Worm (Caenorhabditis elegans) whole organism, mixed stage, embryonic: ENCODE measurements around the gene C42C1.19.
A peak's percentile ranks its signal among the peaks of the same experiment; 100 is the strongest.

Experiments used
- M03D4.4 ChIP-seq: sonication (generic microtip); optimal IDR thresholded peaks from 2 replicates; lab custom pipeline; 2017; ENCODE audit warnings: mild to moderate bottlenecking, missing genetic modification characterization, missing compliant biosample characterization
- bed-3 ChIP-seq: fragments of 200-800 bp; sonication (Bioruptor generic); optimal IDR thresholded peaks from 3 replicates; lab custom pipeline; 2018; ENCODE audit warnings: mild to moderate bottlenecking, missing genetic modification characterization, moderate library complexity, missing compliant biosample characterization
- blmp-1 ChIP-seq: fragments of 150-350 bp; optimal IDR thresholded peaks from 2 replicates; lab custom pipeline; 2014; ENCODE audit warnings: missing biosample characterization, missing genetic modification characterization
- ceh-39 ChIP-seq: fragments of 150-350 bp; optimal IDR thresholded peaks from 2 replicates; lab custom pipeline; 2014; ENCODE audit warnings: missing biosample characterization, missing genetic modification characterization
- ceh-43 ChIP-seq: fragments of 200-800 bp; sonication (Bioruptor generic); optimal IDR thresholded peaks from 2 replicates; lab custom pipeline; 2018; ENCODE audit warnings: mild to moderate bottlenecking, missing genetic modification characterization, moderate library complexity, missing compliant biosample characterization
- ceh-83 ChIP-seq: fragments of 200-800 bp; sonication (Bioruptor generic); optimal IDR thresholded peaks from 2 replicates; lab custom pipeline; 2018; ENCODE audit warnings: mild to moderate bottlenecking, missing genetic modification characterization, missing compliant biosample characterization
- ces-1 ChIP-seq: fragments of 150-350 bp; optimal IDR thresholded peaks from 2 replicates; lab custom pipeline; 2014; ENCODE audit warnings: missing biosample characterization, missing genetic modification reagents, missing genetic modification characterization
- cnd-1 ChIP-seq: fragments of 200-800 bp; sonication (Bioruptor generic); optimal IDR thresholded peaks from 2 replicates; lab custom pipeline; 2018; ENCODE audit warnings: mild to moderate bottlenecking, missing genetic modification characterization, missing compliant biosample characterization
- drap-1 ChIP-seq: fragments of 200-800 bp; sonication (Bioruptor generic); optimal IDR thresholded peaks from 3 replicates; lab custom pipeline; 2018; ENCODE audit warnings: mild to moderate bottlenecking, missing genetic modification characterization, missing compliant biosample characterization
- elt-1 ChIP-seq: sonication (generic microtip); optimal IDR thresholded peaks from 2 replicates; lab custom pipeline; 2017; ENCODE audit warnings: missing genetic modification characterization, mild to moderate bottlenecking, missing compliant biosample characterization, antibody characterized with exemption, moderate library complexity, borderline replicate concordance; ENCODE audit not compliant: insufficient read depth
- elt-3 ChIP-seq: fragments of 150-350 bp; optimal IDR thresholded peaks from 2 replicates; lab custom pipeline; 2014; ENCODE audit warnings: missing biosample characterization, missing genetic modification characterization
- flh-1 ChIP-seq: fragments of 200-800 bp; sonication (Bioruptor generic); optimal IDR thresholded peaks from 2 replicates; lab custom pipeline; 2018; ENCODE audit warnings: mild to moderate bottlenecking, missing genetic modification characterization, moderate library complexity, missing compliant biosample characterization
- ham-2 ChIP-seq: fragments of 200-800 bp; sonication (Bioruptor generic); optimal IDR thresholded peaks from 2 replicates; lab custom pipeline; 2018; ENCODE audit warnings: mild to moderate bottlenecking, missing genetic modification characterization, missing compliant biosample characterization
- hlh-1 ChIP-seq: fragments of 150-350 bp; optimal IDR thresholded peaks from 2 replicates; lab custom pipeline; 2014; ENCODE audit warnings: missing biosample characterization, missing genetic modification reagents, missing genetic modification characterization
- lin-13 ChIP-seq: fragments of 150-350 bp; optimal IDR thresholded peaks from 2 replicates; lab custom pipeline; 2014; ENCODE audit warnings: missing biosample characterization, missing genetic modification characterization
- lin-32 ChIP-seq: fragments of 200-800 bp; sonication (Bioruptor generic); optimal IDR thresholded peaks from 2 replicates; lab custom pipeline; 2018; ENCODE audit warnings: mild to moderate bottlenecking, missing genetic modification characterization, missing compliant biosample characterization
- lsy-2 ChIP-seq: fragments of 150-350 bp; optimal IDR thresholded peaks from 2 replicates; lab custom pipeline; 2014; ENCODE audit warnings: missing biosample characterization, missing genetic modification characterization
- mab-5 ChIP-seq: fragments of 150-350 bp; optimal IDR thresholded peaks from 2 replicates; lab custom pipeline; 2014; ENCODE audit warnings: missing biosample characterization, missing genetic modification characterization
- mep-1 ChIP-seq: fragments of 150-350 bp; optimal IDR thresholded peaks from 2 replicates; lab custom pipeline; 2017; ENCODE audit warnings: missing biosample characterization, missing genetic modification reagents, missing genetic modification characterization, inconsistent platforms
- mls-2 ChIP-seq: sonication (generic microtip); optimal IDR thresholded peaks from 2 replicates; lab custom pipeline; 2016; ENCODE audit warnings: mild to moderate bottlenecking, missing genetic modification characterization, moderate library complexity, missing compliant biosample characterization
- nhr-12 ChIP-seq: fragments of 150-350 bp; optimal IDR thresholded peaks from 2 replicates; lab custom pipeline; 2014; ENCODE audit warnings: missing biosample characterization, missing genetic modification characterization
- nhr-2 ChIP-seq: fragments of 150-350 bp; optimal IDR thresholded peaks from 2 replicates; lab custom pipeline; 2014; ENCODE audit warnings: missing biosample characterization, missing genetic modification characterization
- nhr-237 ChIP-seq: fragments of 150-350 bp; optimal IDR thresholded peaks from 2 replicates; lab custom pipeline; 2014; ENCODE audit warnings: missing biosample characterization, missing genetic modification characterization
- nhr-28 ChIP-seq: fragments of 150-350 bp; optimal IDR thresholded peaks from 2 replicates; lab custom pipeline; 2014; ENCODE audit warnings: missing biosample characterization, missing genetic modification characterization
- nhr-76 ChIP-seq: sonication (generic microtip); optimal IDR thresholded peaks from 2 replicates; lab custom pipeline; 2017; ENCODE audit warnings: missing biosample characterization, missing genetic modification characterization
- pha-4 ChIP-seq: fragments of 150-350 bp; optimal IDR thresholded peaks from 2 replicates; lab custom pipeline; 2018; ENCODE audit warnings: missing biosample characterization, missing genetic modification reagents, missing genetic modification characterization
- sem-2 ChIP-seq: fragments of 200-800 bp; sonication (Bioruptor generic); optimal IDR thresholded peaks from 2 replicates; lab custom pipeline; 2018; ENCODE audit warnings: mild to moderate bottlenecking, missing genetic modification characterization, missing compliant biosample characterization
- snpc-4 ChIP-seq: fragments of 150-350 bp; optimal IDR thresholded peaks from 2 replicates; lab custom pipeline; 2014; ENCODE audit warnings: missing biosample characterization, missing genetic modification characterization
- sptf-1 ChIP-seq: sonication (generic microtip); optimal IDR thresholded peaks from 2 replicates; lab custom pipeline; 2017; ENCODE audit warnings: mild to moderate bottlenecking, missing genetic modification characterization, moderate library complexity, missing compliant biosample characterization
- tbx-8 ChIP-seq: fragments of 200-800 bp; sonication (Bioruptor generic); optimal IDR thresholded peaks from 2 replicates; lab custom pipeline; 2018; ENCODE audit warnings: mild to moderate bottlenecking, missing genetic modification characterization, moderate library complexity, missing compliant biosample characterization
- unc-120 ChIP-seq: sonication (generic microtip); optimal IDR thresholded peaks from 2 replicates; lab custom pipeline; 2017; ENCODE audit warnings: missing genetic modification characterization, missing compliant biosample characterization; ENCODE audit not compliant: poor library complexity, severe bottlenecking
- unc-39 ChIP-seq: fragments of 150-350 bp; optimal IDR thresholded peaks from 2 replicates; lab custom pipeline; 2014; ENCODE audit warnings: missing biosample characterization, missing genetic modification characterization
- unc-62 ChIP-seq: fragments of 150-350 bp; optimal IDR thresholded peaks from 2 replicates; lab custom pipeline; 2014; ENCODE audit warnings: missing biosample characterization, missing genetic modification reagents, missing genetic modification characterization
- zip-8 ChIP-seq: fragments of 150-350 bp; optimal IDR thresholded peaks from 2 replicates; lab custom pipeline; 2014; ENCODE audit warnings: missing biosample characterization, missing genetic modification characterization
- ztf-11 ChIP-seq: fragments of 150-350 bp; optimal IDR thresholded peaks from 2 replicates; lab custom pipeline; 2014; ENCODE audit warnings: missing biosample characterization, missing genetic modification characterization

C42C1.19 gene

ce11 chrIV:12259161-12259870 lies 23.2 kb upstream of the C42C1.19 start, which contains the start of gene Y39C12A.9:
Gene Y39C12A.9 (minus strand): TSS chrIV:12259211.
- TF ChIP-seq unc-120 (tag; lab: Kevin White, UChicago): peak; percentile 16
- peak; percentile 31 for TF ChIP-seq ces-1
- no peak for TF ChIP-seq mls-2 (tag; lab: Kevin White, UChicago)

- TF ChIP-seq unc-62 (GFP tag; lab: Kevin White, UChicago): no peak
- no peak for TF ChIP-seq snpc-4 (tag; lab: Kevin White, UChicago)
- TF ChIP-seq bed-3 (GFP tag; lab: Kevin White, UChicago): no peak
- TF ChIP-seq mab-5: no peak
- TF ChIP-seq unc-120 (tag; lab: Kevin White, UChicago): no peak
- TF ChIP-seq nhr-28 (tag; lab: Kevin White, UChicago): no peak
- no peak for TF ChIP-seq nhr-12 (tag; lab: Kevin White, UChicago)
- TF ChIP-seq lsy-2 (tag; lab: Kevin White, UChicago): no peak
- TF ChIP-seq nhr-2 (tag; lab: Kevin White, UChicago): no peak
- no peak for TF ChIP-seq nhr-76 (tag; lab: Kevin White, UChicago)
- no peak for TF ChIP-seq ceh-39 (tag; lab: Kevin White, UChicago)
- no peak for TF ChIP-seq sem-2
These were observed 21.2 kb upstream of the C42C1.19 start, which contains the start of gene sre-14 for ce11 chrIV:12261353-12261752. Gene sre-14 (minus strand): TSS chrIV:12261453.

- no peak for TF ChIP-seq cnd-1 (tag; lab: Kevin White, UChicago)
- no peak for TF ChIP-seq zip-8 (tag; lab: Kevin White, UChicago)
- no peak for TF ChIP-seq blmp-1 (tag; lab: Kevin White, UChicago)
- TF ChIP-seq nhr-2 (tag; lab: Kevin White, UChicago): no peak
- TF ChIP-seq elt-1 (tag; lab: Kevin White, UChicago): no peak
- no peak for TF ChIP-seq nhr-12 (tag; lab: Kevin White, UChicago)
- no peak for TF ChIP-seq lin-32
- TF ChIP-seq M03D4.4 (tag; lab: Kevin White, UChicago): no peak
- TF ChIP-seq mls-2 (tag; lab: Kevin White, UChicago): no peak
- TF ChIP-seq pha-4 (tag; lab: Kevin White, UChicago): no peak
- no peak for TF ChIP-seq nhr-237 (tag; lab: Kevin White, UChicago)
- no peak for TF ChIP-seq ceh-43 (GFP tag; lab: Kevin White, UChicago)
- TF ChIP-seq lin-13 (tag; lab: Kevin White, UChicago): no peak
- TF ChIP-seq nhr-76 (tag; lab: Kevin White, UChicago): no peak
- no peak for TF ChIP-seq mep-1 (tag; lab: Kevin White, UChicago)
- TF ChIP-seq sem-2: no peak
- TF ChIP-seq unc-62 (GFP tag; lab: Kevin White, UChicago): no peak
- TF ChIP-seq elt-3: no peak
- no peak for TF ChIP-seq sptf-1
- no peak for TF ChIP-seq lsy-2 (tag; lab: Kevin White, UChicago)
These were observed 16.7 kb upstream of the C42C1.19 start for ce11 chrIV:12265877-12266276.

ce11 chrIV:12268272-12269045 lies 14.1 kb upstream of the C42C1.19 start, which contains the start of the genes ppm-1.H and rpl-34:
Gene ppm-1.H (minus strand): TSS chrIV:12268322.
Gene rpl-34 (plus strand): TSS chrIV:12268995.
- TF ChIP-seq ceh-83 (GFP tag; lab: Kevin White, UChicago) (no peak), mls-2 (tag; lab: Kevin White, UChicago) (no peak), nhr-76 (tag; lab: Kevin White, UChicago) (no peak), pha-4 (tag; lab: Kevin White, UChicago) (peak; percentile 40), M03D4.4 (tag; lab: Kevin White, UChicago) (no peak), drap-1 (GFP tag; lab: Kevin White, UChicago) (no peak), blmp-1 (tag; lab: Kevin White, UChicago) (no peak), nhr-28 (tag; lab: Kevin White, UChicago) (no peak), unc-62 (GFP tag; lab: Kevin White, UChicago) (peak; percentile 37), ceh-43 (GFP tag; lab: Kevin White, UChicago) (peak; percentile 52), lsy-2 (tag; lab: Kevin White, UChicago) (peak; percentile 96), cnd-1 (tag; lab: Kevin White, UChicago) (no peak), mep-1 (tag; lab: Kevin White, UChicago) (peak; percentile 71), mab-5 (no peak), nhr-12 (tag; lab: Kevin White, UChicago) (no peak), tbx-8 (GFP tag; lab: Kevin White, UChicago) (no peak), unc-39 (tag; lab: Kevin White, UChicago) (no peak), nhr-237 (tag; lab: Kevin White, UChicago) (peak; percentile 58), elt-1 (tag; lab: Kevin White, UChicago) (no peak), zip-8 (tag; lab: Kevin White, UChicago) (no peak), ztf-11 (tag; lab: Kevin White, UChicago) (no peak), sem-2 (no peak), hlh-1 (tag; lab: Kevin White, UChicago) (peak; percentile 92), nhr-2 (tag; lab: Kevin White, UChicago) (no peak), bed-3 (GFP tag; lab: Kevin White, UChicago) (no peak), ceh-39 (tag; lab: Kevin White, UChicago) (peak; percentile 45), sptf-1 (no peak), lin-32 (no peak), lin-13 (tag; lab: Kevin White, UChicago) (peak; percentile 61), ces-1 (peak; percentile 73), unc-120 (tag; lab: Kevin White, UChicago) (peak; percentile 73), elt-3 (no peak), flh-1 (GFP tag; lab: Kevin White, UChicago) (no peak), snpc-4 (tag; lab: Kevin White, UChicago) (no peak), ham-2 (peak; percentile 65)
